Worm (Caenorhabditis elegans): Measurements from ENCODE around the gene odr-1.

odr-1 gene

ce11 chrX:13514384-13514783 lies 36.4 kb downstream of the odr-1 start:
- TF ChIP-seq nfya-1 (tag; optimal IDR thresholded peaks at IDR 0.05) (peak; percentile 13), nhr-232 (tag; optimal IDR thresholded peaks at IDR 0.05) (no peak), syd-9 (tag; optimal IDR thresholded peaks at IDR 0.05) (no peak), ceh-2 (tag; optimal IDR thresholded peaks at IDR 0.05) (peak; percentile 0), sdc-2 (tag; optimal IDR thresholded peaks at IDR 0.05) (peak; percentile 98), unc-42 (tag; optimal IDR thresholded peaks at IDR 0.05) (peak; percentile 61), elt-2 (tag; optimal IDR thresholded peaks at IDR 0.05) (peak; percentile 19), ceh-48 (tag; optimal IDR thresholded peaks at IDR 0.05) (peak; percentile 55), rnt-1 (tag; optimal IDR thresholded peaks at IDR 0.05) (peak; percentile 5), ceh-31 (tag; optimal IDR thresholded peaks at IDR 0.05) (peak; percentile 65), ref-2 (tag; optimal IDR thresholded peaks at IDR 0.05) (peak; percentile 24)

ce11 chrX:13511796-13512195 lies 39.0 kb downstream of the odr-1 start:
- TF ChIP-seq zip-5 (tag; optimal IDR thresholded peaks at IDR 0.05) = peak; percentile 30
- peak; percentile 67 for TF ChIP-seq npax-4 (tag; optimal IDR thresholded peaks at IDR 0.05)
- TF ChIP-seq unc-42 (tag; optimal IDR thresholded peaks at IDR 0.05) = peak; percentile 24
- no peak for TF ChIP-seq K02D7.2 (tag; optimal IDR thresholded peaks at IDR 0.05)
- peak; percentile 68 for TF ChIP-seq ceh-14 (tag; optimal IDR thresholded peaks at IDR 0.05)
- TF ChIP-seq ceh-18 (tag; optimal IDR thresholded peaks at IDR 0.05) = peak; percentile 27
- no peak for TF ChIP-seq dmd-4 (tag; optimal IDR thresholded peaks at IDR 0.05; ENCODE audit: borderline replicate concordance)
- TF ChIP-seq hlh-6 (tag; optimal IDR thresholded peaks at IDR 0.05) = peak; percentile 78
- TF ChIP-seq ceh-45 (GFP tag; IDR thresholded peaks at IDR 0.05) = peak; percentile 60; the same call in 1 of the 2 replicates
- peak; percentile 83 for TF ChIP-seq sox-4 (tag; optimal IDR thresholded peaks at IDR 0.05)
- TF ChIP-seq ceh-22 (tag; optimal IDR thresholded peaks at IDR 0.05) = no peak
- peak; percentile 68 for TF ChIP-seq ttx-3 (tag; optimal IDR thresholded peaks at IDR 0.05)
- peak; percentile 42 for TF ChIP-seq ceh-2 (tag; optimal IDR thresholded peaks at IDR 0.05)
- peak; percentile 79 for TF ChIP-seq gmeb-2 (tag; optimal IDR thresholded peaks at IDR 0.05)
- peak; percentile 78 for TF ChIP-seq sox-2 (GFP tag; IDR thresholded peaks at IDR 0.05)
- no peak for TF ChIP-seq nhr-11 (tag; optimal IDR thresholded peaks at IDR 0.05)
- TF ChIP-seq elt-4 (tag; optimal IDR thresholded peaks at IDR 0.05) = no peak
- TF ChIP-seq hlh-13 (GFP tag; optimal IDR thresholded peaks at IDR 0.05) = peak; percentile 42
- peak; percentile 85 for TF ChIP-seq ceh-6 (GFP tag; optimal IDR thresholded peaks at IDR 0.05)
- no peak for TF ChIP-seq pax-1 (tag; optimal IDR thresholded peaks at IDR 0.05)
- TF ChIP-seq C38D4.7 (GFP tag; optimal IDR thresholded peaks at IDR 0.05) = peak; percentile 79
- no peak for TF ChIP-seq lim-6 (tag; optimal IDR thresholded peaks at IDR 0.05)
- peak; percentile 29 for TF ChIP-seq fax-1 (tag; optimal IDR thresholded peaks at IDR 0.05)
- TF ChIP-seq ceh-9 (tag; optimal IDR thresholded peaks at IDR 0.05) = peak; percentile 50
- TF ChIP-seq eyg-1 (tag; optimal IDR thresholded peaks at IDR 0.05) = peak; percentile 44
- TF ChIP-seq lin-11 (tag; optimal IDR thresholded peaks at IDR 0.05) = peak; percentile 64
- peak; percentile 57 for TF ChIP-seq rnt-1 (tag; optimal IDR thresholded peaks at IDR 0.05)
- peak; percentile 94 for TF ChIP-seq sdc-2 (tag; optimal IDR thresholded peaks at IDR 0.05)
- peak; percentile 74 for TF ChIP-seq ztf-16 (tag; optimal IDR thresholded peaks at IDR 0.05)
- TF ChIP-seq ceh-31 (tag; optimal IDR thresholded peaks at IDR 0.05) = peak; percentile 23
- TF ChIP-seq unc-86 (tag; optimal IDR thresholded peaks at IDR 0.05) = peak; percentile 72
- no peak for TF ChIP-seq unc-55 (GFP tag; optimal IDR thresholded peaks at IDR 0.05)
- TF ChIP-seq ahr-1 (tag; optimal IDR thresholded peaks at IDR 0.05) = peak; percentile 54
- TF ChIP-seq madf-2 (tag; optimal IDR thresholded peaks at IDR 0.05) = peak; percentile 72
- peak; percentile 60 for TF ChIP-seq syd-9 (tag; optimal IDR thresholded peaks at IDR 0.05)
- no peak for TF ChIP-seq pha-4 (tag; optimal IDR thresholded peaks at IDR 0.05)
- peak; percentile 64 for TF ChIP-seq pat-9 (tag; optimal IDR thresholded peaks at IDR 0.05)
- peak; percentile 70 for TF ChIP-seq hlh-8 (tag; optimal IDR thresholded peaks at IDR 0.05)
- TF ChIP-seq che-1 (tag; optimal IDR thresholded peaks at IDR 0.05) = peak; percentile 76
- TF ChIP-seq nhr-232 (tag; optimal IDR thresholded peaks at IDR 0.05) = peak; percentile 70
- TF ChIP-seq tbx-2 (tag; optimal IDR thresholded peaks at IDR 0.05) = peak; percentile 70
- peak; percentile 46 for TF ChIP-seq K09A11.1 (tag; optimal IDR thresholded peaks at IDR 0.05; ENCODE audit: insufficient read depth)
- peak; percentile 41 for TF ChIP-seq hlh-30 (tag; optimal IDR thresholded peaks at IDR 0.05; ENCODE audit: insufficient read depth)
- TF ChIP-seq pqm-1 (tag; optimal IDR thresholded peaks at IDR 0.05) = no peak
- peak; percentile 57 for TF ChIP-seq Y22D7AL.16 (tag; optimal IDR thresholded peaks at IDR 0.05)
- peak; percentile 23 for TF ChIP-seq ceh-34 (tag; optimal IDR thresholded peaks at IDR 0.05)

Measured in whole organism, late embryonic.